Fruit fly (Drosophila melanogaster): ENCODE data around the gene Brms1.

DNA sequence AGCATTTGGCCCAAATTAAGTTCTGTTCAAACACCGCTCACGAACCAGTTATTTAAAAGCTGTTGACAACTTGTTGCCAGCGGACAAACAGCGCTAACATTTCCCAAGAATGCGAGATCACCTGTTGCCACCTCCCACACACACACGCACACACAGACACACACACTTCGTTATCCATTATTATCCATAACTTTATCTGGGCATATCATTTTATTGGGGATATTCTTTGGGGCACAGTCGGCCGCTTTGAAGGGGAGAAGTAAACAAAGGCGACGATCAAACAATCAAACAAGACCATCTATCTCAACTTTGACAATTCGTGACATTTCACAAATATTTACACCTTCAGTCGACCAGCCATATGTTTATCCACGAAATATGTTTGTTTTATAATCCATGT lies 20.3 kb downstream of the Brms1 start:
- no peak for TF ChIP-seq CG11902 (GFP tag; optimal IDR thresholded peaks at IDR 0.05)
- no peak for TF ChIP-seq Hr39 (GFP tag; optimal IDR thresholded peaks at IDR 0.05)
- no peak for TF ChIP-seq fd85E (GFP tag; optimal IDR thresholded peaks at IDR 0.05)

All from whole organism, prepupa.